Fruit fly (Drosophila melanogaster) whole organism, prepupa: ENCODE results near the gene CG4186.

ENCODE experiments used
- Blimp-1 ChIP-seq: fragments of 200-800 bp; sonication (Bioruptor generic); optimal IDR thresholded peaks from 3 replicates; lab custom pipeline; 2017; ENCODE audit warnings: missing biosample characterization, missing genetic modification characterization, mild to moderate bottlenecking, moderate library complexity, missing genetic modification reagents
- CG10631 ChIP-seq: fragments of 200-800 bp; sonication (Bioruptor generic); optimal IDR thresholded peaks from 2 replicates; lab custom pipeline; 2016; ENCODE audit warnings: missing biosample characterization, missing genetic modification characterization
- CG10669 ChIP-seq: fragments of 200-800 bp; sonication (Bioruptor generic); optimal IDR thresholded peaks from 3 replicates; lab custom pipeline; 2018; ENCODE audit warnings: missing biosample characterization, mild to moderate bottlenecking, missing genetic modification characterization, moderate library complexity
- CG11294 ChIP-seq: fragments of 200-800 bp; sonication (Bioruptor generic); IDR thresholded peaks from 2 replicates; pipeline ENCODE4 v1.3.6; 2022; ENCODE audit warnings: missing biosample characterization, missing genetic modification characterization
- CG11762 ChIP-seq: fragments of 200-800 bp; sonication (Bioruptor generic); optimal IDR thresholded peaks from 3 replicates; lab custom pipeline; 2016; ENCODE audit warnings: missing biosample characterization, missing genetic modification characterization; ENCODE audit not compliant: insufficient read depth
- CG11902 ChIP-seq: fragments of 200-800 bp; sonication (Bioruptor generic); optimal IDR thresholded peaks from 3 replicates; lab custom pipeline; 2016; ENCODE audit warnings: missing biosample characterization, missing genetic modification characterization
- CG15336 ChIP-seq: fragments of 200-800 bp; sonication (Bioruptor generic); IDR thresholded peaks from 2 replicates; pipeline ENCODE4 v1.3.6; 2022; ENCODE audit warnings: missing biosample characterization, missing genetic modification characterization
- CG16779 ChIP-seq: fragments of 200-800 bp; sonication (Bioruptor generic); optimal IDR thresholded peaks from 3 replicates; lab custom pipeline; 2017; ENCODE audit warnings: missing biosample characterization, mild to moderate bottlenecking, missing genetic modification characterization
- CG31627 ChIP-seq: fragments of 200-800 bp; sonication (Bioruptor generic); optimal IDR thresholded peaks from 3 replicates; lab custom pipeline; 2016; ENCODE audit warnings: missing biosample characterization, missing genetic modification characterization
- CG32006 ChIP-seq: fragments of 200-800 bp; sonication (Bioruptor generic); optimal IDR thresholded peaks from 3 replicates; lab custom pipeline; 2017; ENCODE audit warnings: missing biosample characterization, mild to moderate bottlenecking, missing genetic modification characterization
- CG3919 ChIP-seq: fragments of 200-800 bp; sonication (Bioruptor generic); optimal IDR thresholded peaks from 3 replicates; lab custom pipeline; 2016; ENCODE audit warnings: missing biosample characterization, missing genetic modification characterization
- CG4318 ChIP-seq: fragments of 200-800 bp; sonication (Bioruptor generic); optimal IDR thresholded peaks from 3 replicates; lab custom pipeline; 2017; ENCODE audit warnings: missing biosample characterization, mild to moderate bottlenecking, missing genetic modification characterization
- CG6163 ChIP-seq: fragments of 200-800 bp; sonication (Bioruptor generic); IDR thresholded peaks from 3 replicates; pipeline ENCODE4 v1.3.6; 2022; ENCODE audit warnings: missing biosample characterization, missing genetic modification characterization
- CG6276 ChIP-seq: fragments of 200-800 bp; sonication (Bioruptor generic); optimal IDR thresholded peaks from 2 replicates; lab custom pipeline; 2017; ENCODE audit warnings: missing biosample characterization, mild to moderate bottlenecking, missing genetic modification characterization
- CG6808 ChIP-seq: fragments of 200-800 bp; sonication (Bioruptor generic); optimal IDR thresholded peaks from 3 replicates; lab custom pipeline; 2017; ENCODE audit warnings: missing biosample characterization, missing genetic modification characterization, mild to moderate bottlenecking, moderate library complexity, missing genetic modification reagents
- CG6854 ChIP-seq: fragments of 200-800 bp; sonication (Bioruptor generic); optimal IDR thresholded peaks from 2 replicates; lab custom pipeline; 2017; ENCODE audit warnings: missing biosample characterization, mild to moderate bottlenecking, missing genetic modification characterization
- CG7368 ChIP-seq: fragments of 200-800 bp; sonication (Bioruptor generic); optimal IDR thresholded peaks from 3 replicates; lab custom pipeline; 2016; ENCODE audit warnings: missing biosample characterization, missing genetic modification characterization
- CG8119 ChIP-seq: fragments of 200-800 bp; sonication (Bioruptor generic); IDR thresholded peaks from 3 replicates; pipeline ENCODE4 v1.3.6; 2022; ENCODE audit warnings: missing biosample characterization, missing genetic modification characterization
- CG8319 ChIP-seq: fragments of 200-800 bp; sonication (Bioruptor generic); optimal IDR thresholded peaks from 3 replicates; lab custom pipeline; 2016; ENCODE audit warnings: missing biosample characterization, missing genetic modification characterization
- CG8632 ChIP-seq: fragments of 200-800 bp; sonication (Bioruptor generic); optimal IDR thresholded peaks from 3 replicates; lab custom pipeline; 2016; ENCODE audit warnings: missing biosample characterization, missing genetic modification characterization
- CG9139 ChIP-seq: fragments of 200-800 bp; sonication (Bioruptor generic); optimal IDR thresholded peaks from 3 replicates; lab custom pipeline; 2017; ENCODE audit warnings: missing biosample characterization, mild to moderate bottlenecking, missing genetic modification characterization
- Eip75B ChIP-seq: fragments of 200-800 bp; sonication (Bioruptor generic); optimal IDR thresholded peaks from 3 replicates; lab custom pipeline; 2016; ENCODE audit warnings: missing biosample characterization, missing genetic modification characterization
- Eip78C ChIP-seq: fragments of 200-800 bp; sonication (Bioruptor generic); peaks from one replicate; lab custom pipeline; 2016; ENCODE audit warnings: missing biosample characterization, missing genetic modification characterization
- Eip93F ChIP-seq: fragments of 200-800 bp; sonication (Bioruptor generic); optimal IDR thresholded peaks from 2 replicates; lab custom pipeline; 2016; ENCODE audit warnings: missing biosample characterization, mild to moderate bottlenecking, missing genetic modification characterization
- Ets21C ChIP-seq: fragments of 200-800 bp; sonication (Bioruptor generic); optimal IDR thresholded peaks from 3 replicates; lab custom pipeline; 2016; ENCODE audit warnings: missing biosample characterization, missing genetic modification characterization
- Ets96B ChIP-seq: fragments of 200-800 bp; optimal IDR thresholded peaks from 2 replicates; lab custom pipeline; 2019; ENCODE audit warnings: missing biosample characterization, mild to moderate bottlenecking, missing genetic modification characterization, moderate library complexity
- Gug ChIP-seq: fragments of 200-800 bp; sonication (Bioruptor generic); IDR thresholded peaks from 2 replicates; pipeline ENCODE4 v1.3.6; 2022; ENCODE audit warnings: missing biosample characterization, missing genetic modification characterization
- Hr38 ChIP-seq: sonication (Bioruptor generic); optimal IDR thresholded peaks from 2 replicates; lab custom pipeline; 2016; ENCODE audit warnings: missing biosample characterization, missing genetic modification characterization
- Hr39 ChIP-seq: fragments of 200-800 bp; sonication (Bioruptor generic); optimal IDR thresholded peaks from 2 replicates; lab custom pipeline; 2016; ENCODE audit warnings: missing biosample characterization, missing genetic modification characterization
- OdsH ChIP-seq: fragments of 200-800 bp; sonication (Bioruptor generic); optimal IDR thresholded peaks from 3 replicates; lab custom pipeline; 2016; ENCODE audit warnings: missing biosample characterization, missing genetic modification characterization
- Sox102F ChIP-seq: fragments of 200-800 bp; sonication (Bioruptor generic); optimal IDR thresholded peaks from 2 replicates; lab custom pipeline; 2016; ENCODE audit warnings: missing biosample characterization, mild to moderate bottlenecking, missing genetic modification characterization
- Sox14 ChIP-seq: fragments of 200-800 bp; sonication (Bioruptor generic); optimal IDR thresholded peaks from 3 replicates; lab custom pipeline; 2016; ENCODE audit warnings: missing biosample characterization, missing genetic modification characterization
- Sox15 ChIP-seq: fragments of 200-800 bp; sonication (Bioruptor generic); optimal IDR thresholded peaks from 3 replicates; lab custom pipeline; 2016; ENCODE audit warnings: missing biosample characterization, missing genetic modification characterization
- achi ChIP-seq: fragments of 200-800 bp; sonication (Bioruptor generic); optimal IDR thresholded peaks from 3 replicates; lab custom pipeline; 2016; ENCODE audit warnings: missing biosample characterization, missing genetic modification characterization
- acj6 ChIP-seq: fragments of 200-800 bp; sonication (Bioruptor generic); optimal IDR thresholded peaks from 3 replicates; lab custom pipeline; 2016; ENCODE audit warnings: missing biosample characterization, missing genetic modification characterization
- cyc ChIP-seq: fragments of 200-800 bp; sonication (Bioruptor generic); optimal IDR thresholded peaks from 3 replicates; lab custom pipeline; 2016; ENCODE audit warnings: missing biosample characterization, missing genetic modification characterization
- dsx ChIP-seq: fragments of 200-800 bp; optimal IDR thresholded peaks from 3 replicates; lab custom pipeline; 2019; ENCODE audit warnings: missing biosample characterization, mild to moderate bottlenecking, missing genetic modification characterization, moderate library complexity; ENCODE audit not compliant: poor library complexity, severe bottlenecking
- eg ChIP-seq: fragments of 200-800 bp; sonication (Bioruptor generic); IDR thresholded peaks from 3 replicates; pipeline ENCODE4 v1.3.6; 2022; ENCODE audit warnings: missing biosample characterization, missing genetic modification characterization
- esn ChIP-seq: fragments of 200-800 bp; sonication (Bioruptor generic); optimal IDR thresholded peaks from 2 replicates; lab custom pipeline; 2016; ENCODE audit warnings: missing biosample characterization, mild to moderate bottlenecking, missing genetic modification characterization, moderate library complexity
- fd59A ChIP-seq: fragments of 200-800 bp; sonication (Bioruptor generic); optimal IDR thresholded peaks from 2 replicates; lab custom pipeline; 2017; ENCODE audit warnings: missing biosample characterization, mild to moderate bottlenecking, missing genetic modification characterization, missing genetic modification reagents
- lz ChIP-seq: fragments of 200-800 bp; sonication (Bioruptor generic); optimal IDR thresholded peaks from 3 replicates; lab custom pipeline; 2016; ENCODE audit warnings: missing biosample characterization, missing genetic modification characterization
- net ChIP-seq: fragments of 200-800 bp; sonication (Bioruptor generic); optimal IDR thresholded peaks from 3 replicates; lab custom pipeline; 2016; ENCODE audit warnings: missing biosample characterization, missing genetic modification characterization
- salr ChIP-seq, 2 experiments: fragments of 200-800 bp; sonication (Bioruptor generic); optimal IDR thresholded peaks; 3 replicates each; lab custom pipeline; 2016 to 2018; ENCODE audit warnings: missing biosample characterization in 2 of 2, missing genetic modification characterization in 2 of 2, mild to moderate bottlenecking in 1 of 2
- spab ChIP-seq: fragments of 200-800 bp; sonication (Bioruptor generic); optimal IDR thresholded peaks from 2 replicates; lab custom pipeline; 2017; ENCODE audit warnings: missing biosample characterization, mild to moderate bottlenecking, missing genetic modification characterization, missing genetic modification reagents
- ss ChIP-seq, 2 experiments: fragments of 200-800 bp; sonication (Bioruptor generic); optimal IDR thresholded peaks; 2 replicates in 1 of 2; 3 replicates in 1 of 2; lab custom pipeline; 2017 to 2018; ENCODE audit warnings: mild to moderate bottlenecking in 2 of 2, missing biosample characterization in 2 of 2, missing genetic modification characterization in 2 of 2, moderate library complexity in 1 of 2
- svp ChIP-seq: fragments of 200-800 bp; sonication (Bioruptor generic); peaks from one replicate; lab custom pipeline; 2016; ENCODE audit warnings: missing biosample characterization, missing genetic modification characterization
- topi ChIP-seq: fragments of 200-800 bp; sonication (Bioruptor generic); optimal IDR thresholded peaks from 3 replicates; lab custom pipeline; 2016; ENCODE audit warnings: missing biosample characterization, missing genetic modification characterization

Gene CG4186

DNA sequence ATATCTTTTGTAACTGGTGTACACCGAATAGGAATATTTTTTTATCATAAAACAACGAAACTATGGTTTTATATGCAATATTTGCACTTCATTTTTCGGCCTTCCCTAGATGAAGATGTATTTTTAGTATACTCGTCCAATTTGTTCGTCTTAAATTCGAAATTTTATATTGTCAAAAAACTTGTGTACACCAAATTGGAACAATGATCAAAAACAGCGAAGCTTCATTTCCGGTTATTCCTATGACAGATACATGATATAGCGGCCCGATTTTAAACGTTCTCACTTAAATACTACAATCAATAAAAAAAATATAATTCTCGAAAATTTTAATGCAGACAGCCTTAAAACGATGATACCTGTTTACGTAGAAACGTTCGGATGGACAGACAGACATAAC is 2.2 kb upstream of the CG4186 start:
- TF ChIP-seq Sox102F, result no peak
- TF ChIP-seq Ets21C (GFP tag; lab: Kevin White, UChicago), result no peak
- no peak for TF ChIP-seq Eip93F (GFP tag; lab: Kevin White, UChicago)
- no peak for TF ChIP-seq dsx (GFP tag; lab: Kevin White, UChicago)
- no peak for TF ChIP-seq eg (GFP tag; lab: Robert Waterston, UW)
- no peak for TF ChIP-seq Blimp-1 (GFP tag; lab: Kevin White, UChicago)

dm6 chr3L:20771001-20771890 is 1.9 kb downstream of the CG4186 start, which contains the start of the genes CG4042 and Pitslre:
TSS of gene CG4042 (minus strand) at chr3L:20771507.
TSS of gene Pitslre (plus strand) at chr3L:20771528.
- TF ChIP-seq Ets21C (GFP tag; lab: Kevin White, UChicago) (peak; percentile 12), OdsH (peak; percentile 60), ss (GFP tag; optimal IDR thresholded peaks at IDR 0.05; lab: Kevin White, UChicago) (no peak), net (peak; percentile 15), CG11902 (GFP tag; lab: Kevin White, UChicago) (peak; percentile 24), CG3919 (GFP tag; lab: Kevin White, UChicago) (peak; percentile 66), Gug (GFP tag; lab: Robert Waterston, UW) (0 out of 2 replicates have a peak, but pooled peaks have one; percentile 17), CG10631 (GFP tag; lab: Kevin White, UChicago) (peak; percentile 76), CG6808 (no peak), CG7368 (GFP tag; lab: Kevin White, UChicago) (no peak), Sox102F (peak; percentile 54), CG9139 (GFP tag; lab: Kevin White, UChicago) (no peak), Hr39 (peak; percentile 28), CG11762 (GFP tag; lab: Kevin White, UChicago) (peak; percentile 49), Eip78C (GFP tag; lab: Kevin White, UChicago) (peak; percentile 76), Sox14 (GFP tag; lab: Kevin White, UChicago) (peak; percentile 13), achi (GFP tag; lab: Kevin White, UChicago) (peak; percentile 59), acj6 (GFP tag; lab: Kevin White, UChicago) (peak; percentile 66), CG8319 (no peak), svp (GFP tag; lab: Kevin White, UChicago) (no peak), Eip93F (GFP tag; lab: Kevin White, UChicago) (no peak), cyc (peak; percentile 29), Hr38 (GFP tag; lab: Kevin White, UChicago) (no peak), spab (GFP tag; lab: Kevin White, UChicago) (no peak), topi (GFP tag; lab: Kevin White, UChicago) (no peak), Sox15 (GFP tag; lab: Kevin White, UChicago) (peak; percentile 25), CG6163 (GFP tag; lab: Robert Waterston, UW) (no peak), CG11294 (no peak), Ets96B (peak; percentile 17), CG4318 (no peak), CG8632 (peak; percentile 58), CG8119 (GFP tag; lab: Robert Waterston, UW) (no peak), CG15336 (no peak), CG32006 (GFP tag; lab: Kevin White, UChicago) (peak; percentile 29), fd59A (GFP tag; lab: Kevin White, UChicago) (no peak), CG31627 (peak; percentile 18), dsx (GFP tag; lab: Kevin White, UChicago) (no peak), CG16779 (tag; lab: Kevin White, UChicago) (no peak), Eip75B (GFP tag; lab: Kevin White, UChicago) (peak; percentile 48), CG10669 (GFP tag; lab: Kevin White, UChicago) (no peak), lz (peak; percentile 30), CG6276 (GFP tag; lab: Kevin White, UChicago) (no peak), esn (GFP tag; lab: Kevin White, UChicago) (peak; percentile 58), salr (GFP tag; optimal IDR thresholded peaks at IDR 0.05; lab: Kevin White, UChicago) (peak in 1 of 2 experiments; percentile 64), CG6854 (GFP tag; lab: Kevin White, UChicago) (no peak)
